Fruit fly (Drosophila melanogaster) whole organism, embryonic: Measurements from ENCODE around the gene Trim9.

ENCODE experiments used
- Adf1 ChIP-seq: fragments of 200-800 bp; sonication (Bioruptor generic); IDR thresholded peaks from 2 replicates; pipeline ENCODE4 v1.3.6; 2022; ENCODE audit warnings: missing biosample characterization, missing genetic modification characterization
- Aef1 ChIP-seq: fragments of 200-800 bp; sonication (Bioruptor generic); IDR thresholded peaks from 3 replicates; pipeline ENCODE4 v1.3.6; 2022; ENCODE audit warnings: missing biosample characterization, missing genetic modification characterization
- CG10147 ChIP-seq: fragments of 200-800 bp; sonication (Bioruptor generic); optimal IDR thresholded peaks from 2 replicates; lab custom pipeline; 2019; ENCODE audit warnings: missing biosample characterization, mild to moderate bottlenecking, missing genetic modification characterization, moderate library complexity
- CG10209 ChIP-seq: fragments of 200-800 bp; sonication (Bioruptor generic); optimal IDR thresholded peaks from 3 replicates; lab custom pipeline; 2017; ENCODE audit warnings: missing biosample characterization, mild to moderate bottlenecking, missing genetic modification characterization, missing genetic modification reagents
- CG10366 ChIP-seq: fragments of 200-800 bp; sonication (Bioruptor generic); IDR thresholded peaks from 2 replicates; pipeline ENCODE4 v1.3.6; 2022; ENCODE audit warnings: missing biosample characterization, missing genetic modification characterization
- CG12391 ChIP-seq: fragments of 200-800 bp; sonication (Bioruptor generic); optimal IDR thresholded peaks from 3 replicates; lab custom pipeline; 2018; ENCODE audit warnings: missing biosample characterization, mild to moderate bottlenecking, missing genetic modification characterization, moderate library complexity
- CG18011 ChIP-seq: fragments of 200-800 bp; sonication (Bioruptor generic); optimal IDR thresholded peaks from 2 replicates; lab custom pipeline; 2017; ENCODE audit warnings: missing biosample characterization, missing genetic modification characterization, mild to moderate bottlenecking, moderate library complexity, missing genotype
- CG18764 ChIP-seq: fragments of 200-800 bp; sonication (Bioruptor generic); optimal IDR thresholded peaks from 3 replicates; lab custom pipeline; 2016; ENCODE audit warnings: missing biosample characterization, missing genetic modification characterization
- CG2120 ChIP-seq: fragments of 200-800 bp; sonication (Bioruptor generic); optimal IDR thresholded peaks from 3 replicates; lab custom pipeline; 2016; ENCODE audit warnings: missing biosample characterization, missing genetic modification characterization
- CG2129 ChIP-seq: fragments of 200-800 bp; sonication (Bioruptor generic); IDR thresholded peaks from 2 replicates; pipeline ENCODE4 v1.3.6; 2022; ENCODE audit warnings: missing biosample characterization, missing genetic modification characterization; ENCODE audit not compliant: partially characterized antibody
- CG33557 ChIP-seq: fragments of 200-800 bp; sonication (Bioruptor generic); optimal IDR thresholded peaks from 2 replicates; lab custom pipeline; 2019; ENCODE audit warnings: missing biosample characterization, mild to moderate bottlenecking, missing genetic modification characterization, moderate library complexity
- CG34376 ChIP-seq: fragments of 200-800 bp; sonication (Bioruptor generic); optimal IDR thresholded peaks from 2 replicates; lab custom pipeline; 2018; ENCODE audit warnings: missing biosample characterization, mild to moderate bottlenecking, missing genetic modification characterization
- CG6175 ChIP-seq: fragments of 200-800 bp; sonication (Bioruptor generic); IDR thresholded peaks from 3 replicates; pipeline ENCODE4 v1.3.6; 2022; ENCODE audit warnings: missing biosample characterization, missing genetic modification characterization
- CG7839 ChIP-seq: fragments of 200-800 bp; sonication (Bioruptor generic); optimal IDR thresholded peaks from 3 replicates; lab custom pipeline; 2018; ENCODE audit warnings: missing biosample characterization, mild to moderate bottlenecking, missing genetic modification characterization, moderate library complexity
- CG8765 ChIP-seq: fragments of 200-800 bp; sonication (Bioruptor generic); IDR thresholded peaks from 2 replicates; pipeline ENCODE4 v1.3.6; 2022; ENCODE audit warnings: missing biosample characterization, missing genetic modification characterization
- CG9876 ChIP-seq: fragments of 200-800 bp; sonication (Bioruptor generic); optimal IDR thresholded peaks from 2 replicates; lab custom pipeline; 2016; ENCODE audit warnings: missing biosample characterization, missing genetic modification characterization
- CTCF ChIP-seq: fragments of 200-800 bp; sonication (Bioruptor generic); optimal IDR thresholded peaks from 2 replicates; lab custom pipeline; 2017; ENCODE audit warnings: missing biosample characterization, mild to moderate bottlenecking, missing genetic modification characterization, moderate library complexity
- Doc2 ChIP-seq: fragments of 200-800 bp; sonication (Bioruptor generic); IDR thresholded peaks from 2 replicates; pipeline ENCODE4 v1.3.6; 2022; ENCODE audit warnings: missing biosample characterization, missing genetic modification characterization
- Ets97D ChIP-seq: fragments of 200-800 bp; sonication (Bioruptor generic); optimal IDR thresholded peaks from 3 replicates; lab custom pipeline; 2016; ENCODE audit warnings: missing biosample characterization, missing genetic modification characterization
- Fer3 ChIP-seq: fragments of 200-800 bp; sonication (Bioruptor generic); optimal IDR thresholded peaks from 2 replicates; lab custom pipeline; 2018; ENCODE audit warnings: missing biosample characterization, mild to moderate bottlenecking, missing genetic modification characterization, moderate library complexity
- HLH3B ChIP-seq: fragments of 200-800 bp; sonication (Bioruptor generic); IDR thresholded peaks from 2 replicates; pipeline ENCODE4 v1.3.6; 2022; ENCODE audit warnings: missing biosample characterization, missing genetic modification characterization
- Hand ChIP-seq: fragments of 200-800 bp; sonication (Bioruptor generic); optimal IDR thresholded peaks from 2 replicates; lab custom pipeline; 2017; ENCODE audit warnings: mild to moderate bottlenecking, missing biosample characterization, missing genetic modification reagents, missing genetic modification characterization
- Hmr ChIP-seq: fragments of 200-800 bp; sonication (Bioruptor generic); optimal IDR thresholded peaks from 3 replicates; lab custom pipeline; 2017; ENCODE audit warnings: mild to moderate bottlenecking, missing biosample characterization, missing genetic modification reagents, missing genetic modification characterization
- Hr39 ChIP-seq: fragments of >200 bp; optimal IDR thresholded peaks from 2 replicates; lab custom pipeline; 2017
- Lhr ChIP-seq: fragments of 200-800 bp; sonication (Bioruptor generic); optimal IDR thresholded peaks from 3 replicates; lab custom pipeline; 2017; ENCODE audit warnings: mild to moderate bottlenecking, missing biosample characterization, missing genetic modification reagents, missing genetic modification characterization
- Lpt ChIP-seq: fragments of >200 bp; optimal IDR thresholded peaks from 2 replicates; lab custom pipeline; 2018; ENCODE audit warnings: missing biosample characterization, missing genetic modification characterization
- NC2β ChIP-seq: fragments of 200-800 bp; sonication (Bioruptor generic); optimal IDR thresholded peaks from 2 replicates; lab custom pipeline; 2016; ENCODE audit warnings: missing biosample characterization, missing genetic modification characterization
- Ptx1 ChIP-seq: fragments of 200-800 bp; sonication (Bioruptor generic); IDR thresholded peaks from 2 replicates; pipeline ENCODE4 v1.3.6; 2022; ENCODE audit warnings: missing biosample characterization, missing genetic modification characterization
- Trl ChIP-seq, 3 experiments: fragments of >200 bp in 2 of 3; fragments of 200-800 bp in 1 of 3; sonication (Bioruptor generic) in 1 of 3; optimal IDR thresholded peaks; 2 replicates in 1 of 3; 3 replicates in 2 of 3; lab custom pipeline; 2016 to 2017; ENCODE audit warnings: missing biosample characterization in 1 of 3, missing genetic modification characterization in 1 of 3
- amos ChIP-seq: fragments of 200-800 bp; sonication (Bioruptor generic); IDR thresholded peaks from 2 replicates; pipeline ENCODE4 v1.3.6; 2022; ENCODE audit warnings: missing biosample characterization, missing genetic modification characterization; ENCODE audit not compliant: partially characterized antibody
- ato ChIP-seq: fragments of 200-800 bp; sonication (Bioruptor generic); IDR thresholded peaks from 2 replicates; pipeline ENCODE4 v1.3.6; 2022; ENCODE audit warnings: missing biosample characterization, missing genetic modification characterization; ENCODE audit not compliant: partially characterized antibody
- cad ChIP-seq: fragments of >200 bp; optimal IDR thresholded peaks from 2 replicates; lab custom pipeline; 2017; ENCODE audit warnings: missing biosample characterization, missing genetic modification characterization
- chm ChIP-seq: fragments of 200-800 bp; sonication (Bioruptor generic); IDR thresholded peaks from 2 replicates; pipeline ENCODE4 v1.3.6; 2022; ENCODE audit warnings: missing biosample characterization, missing genetic modification characterization
- corto ChIP-seq: fragments of 200-800 bp; sonication (Bioruptor generic); optimal IDR thresholded peaks from 2 replicates; lab custom pipeline; 2016; ENCODE audit warnings: missing biosample characterization, mild to moderate bottlenecking, missing genetic modification characterization, moderate library complexity
- dysf ChIP-seq: fragments of 200-800 bp; sonication (Bioruptor generic); IDR thresholded peaks from 3 replicates; pipeline ENCODE4 v1.3.6; 2022; ENCODE audit warnings: missing biosample characterization, missing genetic modification characterization
- emc ChIP-seq: fragments of 200-800 bp; sonication (Bioruptor generic); optimal IDR thresholded peaks from 2 replicates; lab custom pipeline; 2016; ENCODE audit warnings: missing biosample characterization, missing genetic modification characterization
- ewg ChIP-seq: fragments of 200-800 bp; sonication (Bioruptor generic); optimal IDR thresholded peaks from 3 replicates; lab custom pipeline; 2017; ENCODE audit warnings: mild to moderate bottlenecking, missing biosample characterization, missing genetic modification reagents, missing genetic modification characterization
- gem ChIP-seq: fragments of 200-800 bp; sonication (Bioruptor generic); optimal IDR thresholded peaks from 2 replicates; lab custom pipeline; 2019; ENCODE audit warnings: missing biosample characterization, mild to moderate bottlenecking, missing genetic modification characterization, moderate library complexity
- grn ChIP-seq: fragments of 200-800 bp; sonication (Bioruptor generic); optimal IDR thresholded peaks from 3 replicates; lab custom pipeline; 2017; ENCODE audit warnings: missing biosample characterization, missing genetic modification characterization
- knrl ChIP-seq: fragments of 200-800 bp; sonication (Bioruptor generic); IDR thresholded peaks from 3 replicates; pipeline ENCODE4 v1.3.6; 2022; ENCODE audit warnings: missing biosample characterization, missing genetic modification characterization; ENCODE audit not compliant: partially characterized antibody
- lab ChIP-seq: fragments of 200-800 bp; sonication (Bioruptor generic); optimal IDR thresholded peaks from 3 replicates; lab custom pipeline; 2017; ENCODE audit warnings: missing biosample characterization, missing genetic modification characterization, mild to moderate bottlenecking, moderate library complexity, missing genetic modification reagents
- pnt ChIP-seq: fragments of 200-800 bp; sonication (Bioruptor generic); optimal IDR thresholded peaks from 3 replicates; lab custom pipeline; 2016; ENCODE audit warnings: missing biosample characterization, missing genetic modification characterization
- pzg ChIP-seq: fragments of 200-800 bp; sonication (Bioruptor generic); optimal IDR thresholded peaks from 3 replicates; lab custom pipeline; 2018; ENCODE audit warnings: missing biosample characterization, mild to moderate bottlenecking, missing genetic modification characterization, moderate library complexity
- run ChIP-seq: fragments of 200-800 bp; sonication (Bioruptor generic); optimal IDR thresholded peaks from 3 replicates; lab custom pipeline; 2018; ENCODE audit warnings: missing biosample characterization, mild to moderate bottlenecking, missing genetic modification characterization
- salm ChIP-seq: fragments of 200-800 bp; sonication (Bioruptor generic); optimal IDR thresholded peaks from 2 replicates; lab custom pipeline; 2018; ENCODE audit warnings: missing biosample characterization, mild to moderate bottlenecking, missing genetic modification characterization
- sim ChIP-seq: fragments of 200-800 bp; sonication (Bioruptor generic); IDR thresholded peaks from 2 replicates; pipeline ENCODE4 v1.3.6; 2022; ENCODE audit warnings: missing biosample characterization, missing genetic modification characterization
- zen ChIP-seq: fragments of 200-800 bp; sonication (Bioruptor generic); optimal IDR thresholded peaks from 3 replicates; lab custom pipeline; 2018; ENCODE audit warnings: missing biosample characterization, mild to moderate bottlenecking, missing genetic modification characterization, moderate library complexity

The Trim9 gene

DNA sequence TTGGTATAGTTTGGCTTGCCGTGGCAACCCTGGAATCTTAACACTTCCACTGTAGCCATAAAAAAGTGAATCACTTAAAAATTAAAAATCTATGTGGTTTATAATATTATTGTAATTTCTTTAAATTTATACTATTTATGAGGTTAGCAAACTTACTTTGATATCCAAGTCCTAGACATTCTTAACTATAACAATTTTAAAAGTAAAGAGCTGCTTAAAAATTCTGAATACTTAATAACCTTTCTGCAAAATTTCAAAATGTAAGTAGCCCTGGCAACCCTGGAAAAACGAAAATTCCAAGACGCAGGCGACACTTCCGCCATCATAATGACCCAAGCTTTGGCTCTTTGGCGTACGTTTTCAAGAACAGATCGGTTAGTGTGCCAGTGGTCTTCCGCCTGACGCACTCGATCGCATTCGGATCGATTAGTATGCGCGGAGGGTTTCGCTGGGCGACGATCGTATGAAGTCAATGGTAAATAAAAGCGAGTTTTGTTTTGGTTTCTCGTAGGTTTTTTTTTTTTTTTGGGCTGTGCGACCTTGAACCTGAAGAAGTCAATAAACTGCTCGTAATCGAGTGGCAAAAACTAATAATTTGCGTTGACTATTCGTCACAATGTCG is 29.0 kb upstream of the Trim9 start (continued):
- TF ChIP-seq salm (tag; lab: Kevin White, UChicago) (no peak), gem (tag; lab: Kevin White, UChicago) (peak; percentile 0), pnt (GFP tag; lab: Kevin White, UChicago) (no peak), Hmr (GFP tag; lab: Kevin White, UChicago) (peak; percentile 15), CG8765 (GFP tag; lab: Robert Waterston, UW) (no peak), run (tag; lab: Kevin White, UChicago) (no peak), CG7839 (tag; lab: Kevin White, UChicago) (peak; percentile 26)

DNA sequence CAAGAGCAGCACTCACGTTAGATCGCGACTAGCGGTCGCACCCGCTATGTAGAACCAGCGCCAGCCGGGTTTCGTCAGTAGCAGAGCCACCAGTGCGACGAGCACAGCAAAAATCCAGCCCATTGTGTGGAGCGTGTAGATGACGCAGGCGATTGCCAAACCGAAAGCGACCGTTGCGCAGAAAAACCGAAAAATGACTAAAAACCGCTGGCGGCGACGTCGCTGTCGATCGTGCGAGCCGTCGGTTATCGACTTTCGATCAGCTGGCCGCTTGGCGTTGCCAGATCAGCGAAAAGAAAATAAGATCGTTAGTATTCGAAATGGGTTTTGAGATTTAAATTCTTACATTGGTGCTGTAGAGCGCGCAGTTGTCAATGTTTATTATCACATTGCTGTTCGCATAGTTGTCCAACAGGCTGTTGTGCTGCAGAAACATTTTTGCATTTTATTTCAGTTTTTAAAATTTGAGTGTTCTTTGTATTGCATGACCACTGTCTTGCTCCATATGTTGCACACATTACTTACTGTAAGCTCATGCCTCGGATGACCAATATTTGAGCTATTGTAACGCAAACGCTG is 28.1 kb upstream of the Trim9 start:
- no peak; the same call in 2 of the 3 replicates for TF ChIP-seq knrl
- TF ChIP-seq Trl (optimal IDR thresholded peaks at IDR 0.05; lab: Kevin White, UChicago) = no peak
- TF ChIP-seq Trl (GFP tag; optimal IDR thresholded peaks at IDR 0.05; lab: Kevin White, UChicago) = peak; percentile 20
- peak; percentile 44 for TF ChIP-seq pzg
- no peak for TF ChIP-seq cad (GFP tag; lab: Kevin White, UChicago)
- TF ChIP-seq NC2β = peak; percentile 1
- no peak for TF ChIP-seq CG10147 (GFP tag; lab: Kevin White, UChicago)
- TF ChIP-seq CG6175 (GFP tag; lab: Robert Waterston, UW) = no peak
- TF ChIP-seq Fer3 (tag; lab: Kevin White, UChicago) = peak; percentile 27
- no peak; the same call in 1 of the 2 replicates for TF ChIP-seq HLH3B (GFP tag; lab: Robert Waterston, UW)
- TF ChIP-seq CG9876 = peak; percentile 27
- TF ChIP-seq Hr39 (lab: Kevin White, UChicago) = no peak
- peak; percentile 50 for TF ChIP-seq CG2120
- TF ChIP-seq CG34376 = peak; percentile 21
- TF ChIP-seq chm (GFP tag; lab: Robert Waterston, UW) = no peak
- TF ChIP-seq emc (GFP tag; lab: Kevin White, UChicago) = no peak
- TF ChIP-seq Lhr (GFP tag; lab: Kevin White, UChicago) = peak; percentile 3
- peak; percentile 30; the same call in 1 of the 2 replicates for TF ChIP-seq CG10366 (GFP tag; lab: Robert Waterston, UW)
- peak; percentile 40 for TF ChIP-seq CTCF (GFP tag; lab: Kevin White, UChicago)
- TF ChIP-seq Hand (GFP tag; lab: Kevin White, UChicago) = no peak
- TF ChIP-seq CG12391 (tag; lab: Kevin White, UChicago) = peak; percentile 27
- TF ChIP-seq CG2129 (GFP tag; lab: Robert Waterston, UW) = no peak
- no peak for TF ChIP-seq ato (GFP tag; lab: Robert Waterston, UW)
- TF ChIP-seq grn = no peak
- 0 out of 3 replicates have a peak, but pooled peaks have one; percentile 9 for TF ChIP-seq Aef1 (GFP tag; lab: Robert Waterston, UW)
- TF ChIP-seq Lpt (GFP tag; lab: Kevin White, UChicago) = no peak
- TF ChIP-seq lab = peak; percentile 70
- no peak for TF ChIP-seq CG10209 (GFP tag; lab: Kevin White, UChicago)
- no peak for TF ChIP-seq zen (tag; lab: Kevin White, UChicago)
- TF ChIP-seq corto (GFP tag; lab: Kevin White, UChicago) = no peak
- 0 out of 3 replicates have a peak, but pooled peaks have one; percentile 39 for TF ChIP-seq dysf (GFP tag; lab: Robert Waterston, UW)
- TF ChIP-seq CG18764 = peak; percentile 4
- no peak for TF ChIP-seq sim (GFP tag; lab: Robert Waterston, UW)
- TF ChIP-seq Ets97D (GFP tag; lab: Kevin White, UChicago) = peak; percentile 4
- TF ChIP-seq Doc2 (GFP tag; lab: Robert Waterston, UW) = no peak
- no peak for TF ChIP-seq ewg (GFP tag; lab: Kevin White, UChicago)
- no peak for TF ChIP-seq CG33557
- TF ChIP-seq Ptx1 = peak; percentile 34; the same call in 1 of the 2 replicates
- TF ChIP-seq amos = peak; percentile 43; the same call in 1 of the 2 replicates
- peak; percentile 30 for TF ChIP-seq CG18011 (GFP tag; lab: Kevin White, UChicago)
- TF ChIP-seq Adf1 (GFP tag; lab: Robert Waterston, UW) = peak; percentile 93
